Worm (Caenorhabditis elegans): ENCODE results near the gene mcm-6.

DNA sequence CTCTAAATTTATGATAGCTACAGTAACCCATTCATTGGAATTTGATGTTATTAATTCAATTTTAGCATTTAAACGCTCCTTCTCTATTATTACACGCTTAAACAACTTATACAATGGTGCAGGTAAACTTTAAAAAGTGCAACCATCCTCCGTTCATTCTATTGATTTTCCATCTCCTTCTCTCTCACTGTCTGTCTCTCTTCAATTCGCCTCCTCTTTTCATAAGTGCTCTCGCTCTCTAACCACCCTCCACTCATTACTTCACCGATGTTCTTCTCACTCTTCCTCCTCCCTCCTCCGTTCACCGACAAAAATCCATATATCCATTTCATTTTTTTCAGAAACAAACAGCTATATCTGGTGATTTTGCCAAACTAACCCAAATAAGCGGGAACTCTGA, 28.0 kb upstream of the mcm-6 start, which contains the start of gene cbp-1:
- TF ChIP-seq ztf-1 (GFP tag; conservative IDR thresholded peaks at IDR 0.05): no peak
- no peak for TF ChIP-seq peb-1 (tag; optimal IDR thresholded peaks at IDR 0.05)
- no peak for TF ChIP-seq nhr-237 (tag; optimal IDR thresholded peaks at IDR 0.05)
- TF ChIP-seq elt-1 (tag; optimal IDR thresholded peaks at IDR 0.05): no peak
- no peak for TF ChIP-seq elt-3 (tag; optimal IDR thresholded peaks at IDR 0.05)
- no peak for TF ChIP-seq nhr-77 (tag; optimal IDR thresholded peaks at IDR 0.05)
- TF ChIP-seq F13H6.1 (tag; optimal IDR thresholded peaks at IDR 0.05): peak; percentile 22
- no peak for TF ChIP-seq ama-1 (optimal IDR thresholded peaks at IDR 0.05)
- no peak for TF ChIP-seq ZK546.5 (tag; optimal IDR thresholded peaks at IDR 0.05)
